Fruit fly (Drosophila melanogaster) whole organism: ENCODE measurements around the gene CG34382.

Experiments used
- CG8478 ChIP-seq: fragments of >200 bp; optimal IDR thresholded peaks from 2 replicates; lab custom pipeline; 2018; ENCODE audit warnings: inconsistent platforms
- Dll ChIP-seq: fragments of >200 bp; optimal IDR thresholded peaks from 2 replicates; lab custom pipeline; 2017
- EcR ChIP-seq, 2 experiments: fragments of >200 bp; optimal IDR thresholded peaks; 2 replicates each; lab custom pipeline; 2017; ENCODE audit warnings: missing biosample characterization in 2 of 2, missing genetic modification characterization in 2 of 2, missing genetic modification reagents in 2 of 2
- pan ChIP-seq: fragments of >200 bp; optimal IDR thresholded peaks from 2 replicates; lab custom pipeline; 2017
- psq ChIP-seq: fragments of >200 bp; optimal IDR thresholded peaks from 2 replicates; lab custom pipeline; 2017
- usp ChIP-seq: fragments of >200 bp; optimal IDR thresholded peaks from 2 replicates; lab custom pipeline; 2017; ENCODE audit warnings: missing biosample characterization, missing genetic modification characterization, mixed read lengths

CG34382 gene

dm6 chr3L:9898355-9898754 is 19.6 kb downstream of the CG34382 start, which contains the start of the genes CG6707 and CG46387:
Gene CG6707 (minus strand): TSS chr3L:9898575.
Gene CG46387 (plus strand): TSS chr3L:9898626.
- TF ChIP-seq Dll (lab: Kevin White, UChicago) (no peak), pan (lab: Kevin White, UChicago) (no peak), psq (lab: Kevin White, UChicago) (no peak), EcR (GFP tag; optimal IDR thresholded peaks at IDR 0.05; lab: Kevin White, UChicago) (no peak), CG8478 (lab: Kevin White, UChicago) (no peak), usp (no peak)

dm6 chr3L:9899046-9899659 is 20.4 kb downstream of the CG34382 start, which contains the start of gene nudE:
Gene nudE (plus strand): TSS chr3L:9899241.
- TF ChIP-seq EcR (GFP tag; optimal IDR thresholded peaks at IDR 0.05; lab: Kevin White, UChicago) (no peak), pan (lab: Kevin White, UChicago) (no peak)

dm6 chr3L:9904988-9905387 is 26.2 kb downstream of the CG34382 start:
- TF ChIP-seq usp (no peak), pan (lab: Kevin White, UChicago) (no peak), EcR (GFP tag; optimal IDR thresholded peaks at IDR 0.05; lab: Kevin White, UChicago) (no peak), Dll (lab: Kevin White, UChicago) (no peak), CG8478 (lab: Kevin White, UChicago) (no peak), psq (lab: Kevin White, UChicago) (no peak)

- no peak for TF ChIP-seq CG8478 (lab: Kevin White, UChicago)
- no peak for TF ChIP-seq psq (lab: Kevin White, UChicago)
- no peak for TF ChIP-seq usp
- TF ChIP-seq EcR (GFP tag; optimal IDR thresholded peaks at IDR 0.05; lab: Kevin White, UChicago), result no peak
- no peak for TF ChIP-seq pan (lab: Kevin White, UChicago)
- TF ChIP-seq Dll (lab: Kevin White, UChicago), result no peak
These were observed 29.0 kb downstream of the CG34382 start, which contains the start of gene bma for dm6 chr3L:9907719-9908170. Gene bma (plus strand): TSS chr3L:9908120.

DNA sequence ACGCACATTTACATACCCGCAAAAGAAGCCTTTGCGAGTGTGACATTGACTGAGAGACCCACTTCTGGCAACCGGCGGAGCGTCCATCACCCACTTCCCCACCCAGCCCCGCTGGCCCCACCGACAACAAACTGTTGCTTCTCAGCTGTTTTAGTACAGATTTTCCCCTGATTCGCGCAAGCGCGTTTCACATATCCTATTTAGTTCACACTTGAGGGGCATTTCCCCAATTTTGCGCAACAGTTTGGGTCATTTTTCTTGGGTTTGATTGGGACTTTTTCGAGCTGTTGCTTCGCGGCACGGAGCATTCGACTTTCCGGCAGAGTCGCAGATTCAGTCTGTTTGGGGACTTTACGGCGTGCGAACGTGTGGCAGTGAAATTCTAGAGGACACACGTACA is 48.4 kb downstream of the CG34382 start:
- TF ChIP-seq EcR (GFP tag; optimal IDR thresholded peaks at IDR 0.05; lab: Kevin White, UChicago) (no peak), pan (lab: Kevin White, UChicago) (no peak), Dll (lab: Kevin White, UChicago) (no peak), usp (no peak), psq (lab: Kevin White, UChicago) (no peak), CG8478 (lab: Kevin White, UChicago) (no peak)
